Worm (Caenorhabditis elegans) whole organism, L1 larva: Measurements from ENCODE around the gene emb-5.

Experiments used
- C04F5.9 ChIP-seq: sonication (generic microtip); optimal IDR thresholded peaks from 2 replicates; lab custom pipeline; 2016; ENCODE audit warnings: missing genetic modification characterization, missing compliant biosample characterization
- C16A3.4 ChIP-seq: fragments of 150-350 bp; optimal IDR thresholded peaks from 2 replicates; lab custom pipeline; 2014; ENCODE audit warnings: missing biosample characterization, missing genetic modification characterization
- aha-1 ChIP-seq: fragments of 150-350 bp; optimal IDR thresholded peaks from 2 replicates; lab custom pipeline; 2014; ENCODE audit warnings: missing biosample characterization, missing genetic modification characterization
- blmp-1 ChIP-seq: fragments of 150-350 bp; optimal IDR thresholded peaks from 2 replicates; lab custom pipeline; 2014; ENCODE audit warnings: missing biosample characterization, missing genetic modification characterization
- ceh-8 ChIP-seq: fragments of 200-800 bp; sonication (Bioruptor generic); optimal IDR thresholded peaks from 2 replicates; lab custom pipeline; 2018; ENCODE audit warnings: mild to moderate bottlenecking, missing genetic modification characterization, moderate library complexity, missing compliant biosample characterization
- ceh-82 ChIP-seq, 3 experiments: fragments of 150-350 bp in 1 of 3; sonication (generic microtip) in 2 of 3; optimal IDR thresholded peaks; 2 replicates each; lab custom pipeline; 2014 to 2017; ENCODE audit warnings: missing biosample characterization in 3 of 3, missing genetic modification characterization in 3 of 3
- dpl-1 ChIP-seq, 3 experiments: fragments of 150-350 bp in 2 of 3; sonication (generic microtip) in 1 of 3; optimal IDR thresholded peaks; 2 replicates each; lab custom pipeline; 2014 to 2017; ENCODE audit warnings: missing biosample characterization in 3 of 3, missing genetic modification characterization in 3 of 3, missing genetic modification reagents in 3 of 3
- dsc-1 ChIP-seq: sonication (generic microtip); optimal IDR thresholded peaks from 2 replicates; lab custom pipeline; 2016; ENCODE audit warnings: mild to moderate bottlenecking, missing genetic modification characterization, missing compliant biosample characterization
- efl-3 ChIP-seq: fragments of 200-800 bp; sonication (Bioruptor generic); optimal IDR thresholded peaks from 2 replicates; lab custom pipeline; 2018; ENCODE audit warnings: mild to moderate bottlenecking, missing genetic modification characterization, missing compliant biosample characterization
- elt-2 ChIP-seq: sonication (generic microtip); optimal IDR thresholded peaks from 2 replicates; lab custom pipeline; 2016; ENCODE audit warnings: missing genetic modification characterization, mild to moderate bottlenecking, inconsistent platforms, missing compliant biosample characterization, missing genetic modification reagents
- ets-5 ChIP-seq: fragments of 200-800 bp; sonication (Bioruptor generic); IDR thresholded peaks from 2 replicates; pipeline ENCODE4 v1.3.6; 2022; ENCODE audit warnings: missing genetic modification characterization, missing compliant biosample characterization
- fkh-10 ChIP-seq: sonication (generic microtip); optimal IDR thresholded peaks from 2 replicates; lab custom pipeline; 2017; ENCODE audit warnings: missing biosample characterization, missing genetic modification reagents, missing genetic modification characterization
- fos-1 ChIP-seq: fragments of 150-350 bp; optimal IDR thresholded peaks from 2 replicates; lab custom pipeline; 2014; ENCODE audit warnings: missing biosample characterization, missing genetic modification characterization
- grh-1 ChIP-seq: fragments of 200-800 bp; sonication (Bioruptor generic); IDR thresholded peaks from 2 replicates; pipeline ENCODE4 v1.3.6; 2022; ENCODE audit warnings: missing genetic modification reagents, missing genetic modification characterization, missing compliant biosample characterization
- hlh-17 ChIP-seq: fragments of 200-800 bp; sonication (Bioruptor generic); optimal IDR thresholded peaks from 2 replicates; lab custom pipeline; 2018; ENCODE audit warnings: missing genetic modification characterization, mild to moderate bottlenecking, missing compliant biosample characterization, moderate library complexity, borderline replicate concordance
- hpl-2 ChIP-seq: fragments of 150-350 bp; optimal IDR thresholded peaks from 2 replicates; lab custom pipeline; 2014; ENCODE audit warnings: missing biosample characterization, missing genetic modification reagents, missing genetic modification characterization
- irx-1 ChIP-seq: sonication (generic microtip); optimal IDR thresholded peaks from 2 replicates; lab custom pipeline; 2016; ENCODE audit warnings: missing genetic modification characterization, missing compliant biosample characterization
- jun-1 ChIP-seq: fragments of 150-350 bp; optimal IDR thresholded peaks from 2 replicates; lab custom pipeline; 2014; ENCODE audit warnings: missing biosample characterization, missing genetic modification reagents, missing genetic modification characterization
- lin-15B ChIP-seq: fragments of 150-350 bp; sonication (generic microtip); optimal IDR thresholded peaks from 3 replicates; lab custom pipeline; 2014; ENCODE audit warnings: missing biosample characterization, missing genetic modification characterization
- mab-9 ChIP-seq: fragments of 200-800 bp; sonication (Bioruptor generic); IDR thresholded peaks from 2 replicates; pipeline ENCODE4 v1.3.6; 2022; ENCODE audit warnings: missing genetic modification reagents, missing genetic modification characterization, missing compliant biosample characterization
- mdl-1 ChIP-seq, 2 experiments: fragments of 150-350 bp; optimal IDR thresholded peaks; 2 replicates each; lab custom pipeline; 2014 to 2017; ENCODE audit warnings: missing biosample characterization in 2 of 2, missing genetic modification characterization in 2 of 2, inconsistent platforms in 1 of 2
- mef-2 ChIP-seq: fragments of 150-350 bp; optimal IDR thresholded peaks from 2 replicates; lab custom pipeline; 2014; ENCODE audit warnings: missing biosample characterization, missing genetic modification characterization
- mep-1 ChIP-seq: fragments of 150-350 bp; optimal IDR thresholded peaks from 2 replicates; lab custom pipeline; 2014; ENCODE audit warnings: missing biosample characterization, missing genetic modification characterization
- nhr-19 ChIP-seq: fragments of 200-800 bp; sonication (Bioruptor generic); conservative IDR thresholded peaks from 2 replicates; pipeline ENCODE4 v1.3.6; 2022; ENCODE audit warnings: missing genetic modification characterization, missing compliant biosample characterization
- nhr-20 ChIP-seq: sonication (generic microtip); optimal IDR thresholded peaks from 2 replicates; lab custom pipeline; 2016; ENCODE audit warnings: mild to moderate bottlenecking, missing genetic modification characterization, missing compliant biosample characterization
- nhr-71 ChIP-seq: sonication (generic microtip); optimal IDR thresholded peaks from 2 replicates; lab custom pipeline; 2016; ENCODE audit warnings: mild to moderate bottlenecking, missing genetic modification characterization, moderate library complexity, missing compliant biosample characterization
- nhr-76 ChIP-seq: sonication (generic microtip); optimal IDR thresholded peaks from 2 replicates; lab custom pipeline; 2017; ENCODE audit warnings: missing biosample characterization, missing genetic modification characterization
- nhr-84 ChIP-seq: sonication (generic microtip); optimal IDR thresholded peaks from 2 replicates; lab custom pipeline; 2017; ENCODE audit warnings: missing biosample characterization, missing genetic modification characterization
- nhr-85 ChIP-seq: sonication (generic microtip); peaks from one replicate; lab custom pipeline; 2016; ENCODE audit warnings: missing genetic modification characterization, inconsistent platforms, missing compliant biosample characterization
- pax-3 ChIP-seq: fragments of 200-800 bp; sonication (Bioruptor generic); optimal IDR thresholded peaks from 2 replicates; lab custom pipeline; 2018; ENCODE audit warnings: mild to moderate bottlenecking, missing genetic modification characterization, moderate library complexity, missing compliant biosample characterization
- pqm-1 ChIP-seq: sonication (generic microtip); optimal IDR thresholded peaks from 3 replicates; lab custom pipeline; 2017; ENCODE audit warnings: missing biosample characterization, missing genetic modification characterization
- rnt-1 ChIP-seq: sonication (generic microtip); optimal IDR thresholded peaks from 2 replicates; lab custom pipeline; 2016; ENCODE audit warnings: mild to moderate bottlenecking, missing genetic modification characterization, moderate library complexity, missing compliant biosample characterization
- snpc-4 ChIP-seq: fragments of 150-350 bp; optimal IDR thresholded peaks from 2 replicates; lab custom pipeline; 2014; ENCODE audit warnings: missing biosample characterization, missing genetic modification characterization
- snu-23 ChIP-seq: sonication (generic microtip); optimal IDR thresholded peaks from 2 replicates; lab custom pipeline; 2016; ENCODE audit warnings: missing genetic modification characterization, missing compliant biosample characterization
- sox-4 ChIP-seq: sonication (generic microtip); optimal IDR thresholded peaks from 2 replicates; lab custom pipeline; 2016; ENCODE audit warnings: missing genetic modification characterization, missing compliant biosample characterization
- sptf-1 ChIP-seq: fragments of 150-350 bp; optimal IDR thresholded peaks from 2 replicates; lab custom pipeline; 2014; ENCODE audit warnings: missing biosample characterization, missing genetic modification characterization
- unc-62 ChIP-seq: fragments of 150-350 bp; optimal IDR thresholded peaks from 2 replicates; lab custom pipeline; 2014; ENCODE audit warnings: missing biosample characterization, missing genetic modification reagents, missing genetic modification characterization
- vab-15 ChIP-seq: sonication (generic microtip); optimal IDR thresholded peaks from 2 replicates; lab custom pipeline; 2017; ENCODE audit warnings: missing genotype, mild to moderate bottlenecking, missing genetic modification characterization, missing compliant biosample characterization
- ztf-4 ChIP-seq: fragments of 150-350 bp; optimal IDR thresholded peaks from 2 replicates; lab custom pipeline; 2014; ENCODE audit warnings: missing biosample characterization, missing genetic modification characterization

emb-5 gene

ce11 chrIII:4689595-4689994 lies 30.9 kb downstream of the emb-5 start (continued):
- peak; percentile 71 for TF ChIP-seq elt-2 (tag; lab: Kevin White, UChicago)
- TF ChIP-seq nhr-20 (tag; lab: Kevin White, UChicago), result peak; percentile 78
- no peak for TF ChIP-seq nhr-76 (tag; lab: Kevin White, UChicago)
- peak; percentile 87 for TF ChIP-seq snu-23 (GFP tag; lab: Kevin White, UChicago)
- peak; percentile 77 for TF ChIP-seq nhr-19 (GFP tag; lab: Robert Waterston, UW)
- peak; percentile 50 for TF ChIP-seq ztf-4 (tag; lab: Kevin White, UChicago)
- TF ChIP-seq irx-1, result peak; percentile 56
- TF ChIP-seq snpc-4 (tag; lab: Kevin White, UChicago), result no peak
- no peak for TF ChIP-seq fkh-10 (GFP tag; lab: Kevin White, UChicago)
- peak; percentile 34 for TF ChIP-seq fos-1
- peak; percentile 68 for TF ChIP-seq nhr-85 (tag; lab: Kevin White, UChicago)
- TF ChIP-seq mab-9 (GFP tag; lab: Robert Waterston, UW), result no peak
- TF ChIP-seq dpl-1 (GFP tag; optimal IDR thresholded peaks at IDR 0.05; lab: Kevin White, UChicago), result peak; percentile 40 to 62 (median 58)
- peak; percentile 20 to 64 (median 61) for TF ChIP-seq ceh-82 (tag; optimal IDR thresholded peaks at IDR 0.05; lab: Kevin White, UChicago)
- TF ChIP-seq ets-5 (GFP tag; lab: Robert Waterston, UW), result no peak
- no peak for TF ChIP-seq ceh-8
- TF ChIP-seq mdl-1 (tag; optimal IDR thresholded peaks at IDR 0.05; lab: Kevin White, UChicago), result peak in 1 of 2 experiments; percentile 94
- TF ChIP-seq unc-62 (GFP tag; lab: Kevin White, UChicago), result no peak
- no peak for TF ChIP-seq nhr-84 (tag; lab: Kevin White, UChicago)
- TF ChIP-seq vab-15 (tag; lab: Kevin White, UChicago), result no peak
- peak; percentile 25 for TF ChIP-seq hpl-2 (GFP tag; lab: Kevin White, UChicago)
- TF ChIP-seq aha-1 (tag; lab: Kevin White, UChicago), result no peak
- no peak for TF ChIP-seq pqm-1 (tag; lab: Kevin White, UChicago)
- peak; percentile 83 for TF ChIP-seq rnt-1 (tag; lab: Kevin White, UChicago)
- peak; percentile 82 for TF ChIP-seq C16A3.4
- 0 out of 2 replicates have a peak, but pooled peaks have one; percentile 38 for TF ChIP-seq grh-1 (GFP tag; lab: Robert Waterston, UW)
- peak; percentile 73 for TF ChIP-seq dsc-1 (tag; lab: Kevin White, UChicago)
- TF ChIP-seq blmp-1 (tag; lab: Kevin White, UChicago), result peak; percentile 14
- TF ChIP-seq sptf-1, result no peak
- TF ChIP-seq pax-3 (tag; lab: Kevin White, UChicago), result peak; percentile 42
- peak; percentile 46 for TF ChIP-seq C04F5.9 (tag; lab: Kevin White, UChicago)
- TF ChIP-seq sox-4 (tag; lab: Kevin White, UChicago), result no peak
- peak; percentile 5 for TF ChIP-seq mef-2 (tag; lab: Kevin White, UChicago)
- TF ChIP-seq mep-1 (tag; lab: Kevin White, UChicago), result peak; percentile 87
- TF ChIP-seq lin-15B (tag; lab: Kevin White, UChicago), result no peak
- no peak for TF ChIP-seq efl-3
- TF ChIP-seq hlh-17 (GFP tag; lab: Kevin White, UChicago), result no peak

DNA sequence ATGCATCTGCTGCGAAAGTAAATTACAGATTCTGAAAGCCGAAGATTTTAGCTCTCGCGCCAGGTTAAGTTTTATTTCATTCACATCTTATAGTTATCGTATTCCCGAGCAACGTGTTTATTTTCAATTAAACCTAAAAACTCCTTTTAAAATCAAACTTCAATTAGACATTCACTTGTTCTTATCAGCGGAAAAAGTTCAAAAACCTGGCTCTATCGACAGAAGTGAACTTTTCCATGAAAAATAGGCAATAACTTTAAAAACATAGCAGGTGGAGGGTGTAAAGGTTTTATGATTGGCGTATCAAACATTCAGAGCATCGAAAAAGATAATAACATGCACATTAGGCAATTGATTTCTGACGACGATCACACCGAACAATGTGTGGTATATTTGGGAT lies 31.5 kb downstream of the emb-5 start, which contains the start of gene ppat-1:
Gene ppat-1, plus strand, starts transcription at position 316 of the 400 bp plus-strand sequence.
- TF ChIP-seq nhr-85 (tag; lab: Kevin White, UChicago), result no peak
- no peak for TF ChIP-seq snpc-4 (tag; lab: Kevin White, UChicago)
- peak; percentile 2 for TF ChIP-seq ceh-8

DNA sequence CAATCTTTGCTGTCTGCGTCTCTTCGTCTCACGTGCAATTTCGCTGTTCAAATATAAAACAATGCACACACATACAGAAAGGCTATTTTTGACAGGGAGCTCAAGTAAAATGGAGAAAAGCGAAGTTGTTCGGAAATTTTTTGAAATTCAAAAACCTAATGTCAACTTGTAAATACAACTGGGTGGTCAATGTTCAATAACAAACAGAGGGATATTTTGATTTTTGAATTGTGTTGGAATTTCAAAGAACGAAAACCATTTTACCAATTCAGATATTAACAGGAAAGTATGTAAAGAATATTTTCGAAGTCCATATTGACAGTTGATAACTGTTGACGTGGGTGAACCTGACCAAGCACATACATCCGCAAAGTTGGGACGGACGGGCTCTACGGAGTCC lies 32.1 kb downstream of the emb-5 start, which contains the start of gene tag-243:
Gene tag-243, minus strand, starts transcription at position 101 of the 400 bp plus-strand sequence.
- TF ChIP-seq jun-1 (no peak), rnt-1 (tag; lab: Kevin White, UChicago) (peak; percentile 7), nhr-71 (tag; lab: Kevin White, UChicago) (peak; percentile 5)
